Fruit fly (Drosophila melanogaster) Kc167 (cell line): ENCODE data around the gene MED19.

Source experiments
- Sin3A ChIP-seq: fragments of >200 bp; optimal IDR thresholded peaks from 2 replicates; lab custom pipeline; 2018; ENCODE audit warnings: missing external identifiers
- psq ChIP-seq: fragments of >200 bp; optimal IDR thresholded peaks from 2 replicates; lab custom pipeline; 2017; ENCODE audit warnings: missing external identifiers
- ttk ChIP-seq: sonication (Bioruptor generic); optimal IDR thresholded peaks from 2 replicates; lab custom pipeline; 2017; ENCODE audit warnings: missing external identifiers

DNA sequence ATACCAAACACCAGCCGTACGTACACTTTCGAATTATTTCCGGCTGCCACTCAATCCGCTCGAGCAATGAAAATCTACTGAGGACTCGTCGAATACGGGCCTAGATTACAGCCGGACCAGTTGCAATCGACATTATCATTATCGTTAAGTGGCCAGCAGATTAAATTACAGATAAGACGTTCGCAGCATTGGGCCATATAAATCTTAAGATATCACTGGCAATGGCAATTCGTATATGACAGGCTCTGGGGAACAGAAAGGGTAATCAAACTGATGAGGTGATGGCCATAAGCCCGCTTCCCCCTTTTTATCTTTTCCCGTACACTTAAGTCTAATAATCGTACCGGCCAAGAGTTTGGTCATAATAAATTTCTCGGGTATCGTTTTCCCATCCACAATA lies 32.3 kb downstream of the MED19 start, which contains the start of gene Cln3:
- TF ChIP-seq psq (lab: Kevin White, UChicago) (no peak), ttk (lab: Kevin White, UChicago) (no peak), Sin3A (lab: Kevin White, UChicago) (no peak)
